Worm (Caenorhabditis elegans) whole organism, L4 larva: Measurements from ENCODE around the gene F45E4.5.
A peak's percentile ranks its signal among the peaks of the same experiment; 100 is the strongest.

Source experiments
- D1046.2 ChIP-seq: fragments of 200-800 bp; sonication (Bioruptor generic); IDR thresholded peaks from 2 replicates; pipeline ENCODE4 v1.3.6; 2022; ENCODE audit warnings: missing genetic modification characterization, missing compliant biosample characterization
- F37D6.2 ChIP-seq: sonication (generic microtip); optimal IDR thresholded peaks from 2 replicates; lab custom pipeline; 2016; ENCODE audit warnings: mild to moderate bottlenecking, missing genetic modification characterization, missing compliant biosample characterization
- T20F7.1 ChIP-seq: fragments of 200-800 bp; sonication (Bioruptor generic); optimal IDR thresholded peaks from 2 replicates; lab custom pipeline; 2018; ENCODE audit warnings: mild to moderate bottlenecking, missing genetic modification characterization, missing compliant biosample characterization
- T26A8.4 ChIP-seq: fragments of 200-800 bp; sonication (Bioruptor generic); IDR thresholded peaks from 2 replicates; pipeline ENCODE4 v1.3.6; 2022; ENCODE audit warnings: missing genetic modification characterization, missing compliant biosample characterization
- ZK546.5 ChIP-seq, 2 experiments: sonication (generic microtip); optimal IDR thresholded peaks; 2 replicates each; lab custom pipeline; 2017; ENCODE audit warnings: missing biosample characterization in 2 of 2, missing genetic modification characterization in 2 of 2
- aha-1 ChIP-seq: fragments of 150-350 bp; peaks from one replicate; lab custom pipeline; 2014; ENCODE audit warnings: missing biosample characterization, missing genetic modification characterization
- aly-2 ChIP-seq: sonication (generic microtip); optimal IDR thresholded peaks from 2 replicates; lab custom pipeline; 2018; ENCODE audit warnings: missing biosample characterization, missing genetic modification characterization
- ceh-32 ChIP-seq: sonication (generic microtip); optimal IDR thresholded peaks from 2 replicates; lab custom pipeline; 2016; ENCODE audit warnings: mild to moderate bottlenecking, missing genetic modification characterization, missing compliant biosample characterization; ENCODE audit not compliant: poor library complexity
- ceh-44 ChIP-seq: fragments of 200-800 bp; sonication (Bioruptor generic); IDR thresholded peaks from 2 replicates; pipeline ENCODE4 v1.3.6; 2022; ENCODE audit warnings: missing genetic modification reagents, missing genetic modification characterization, missing compliant biosample characterization
- ctbp-1 ChIP-seq: fragments of 200-800 bp; sonication (Bioruptor generic); IDR thresholded peaks from 2 replicates; pipeline ENCODE4 v1.3.6; 2022; ENCODE audit warnings: missing genetic modification reagents, missing genetic modification characterization, missing compliant biosample characterization
- dmd-8 ChIP-seq: fragments of 200-800 bp; sonication (Bioruptor generic); IDR thresholded peaks from 2 replicates; pipeline ENCODE4 v1.3.6; 2022; ENCODE audit warnings: missing genetic modification characterization, missing compliant biosample characterization
- dmd-9 ChIP-seq: fragments of 200-800 bp; sonication (Bioruptor generic); IDR thresholded peaks from 2 replicates; pipeline ENCODE4 v1.3.6; 2022; ENCODE audit warnings: missing genetic modification reagents, missing genetic modification characterization, missing compliant biosample characterization
- dpl-1 ChIP-seq: fragments of 150-350 bp; optimal IDR thresholded peaks from 2 replicates; lab custom pipeline; 2014; ENCODE audit warnings: missing biosample characterization, missing genetic modification reagents, missing genetic modification characterization
- duxl-1 ChIP-seq: sonication (generic microtip); optimal IDR thresholded peaks from 2 replicates; lab custom pipeline; 2016; ENCODE audit warnings: mild to moderate bottlenecking, missing genetic modification characterization, moderate library complexity, missing compliant biosample characterization; ENCODE audit not compliant: poor library complexity
- egl-27 ChIP-seq: sonication (generic microtip); optimal IDR thresholded peaks from 3 replicates; lab custom pipeline; 2017; ENCODE audit warnings: missing biosample characterization, missing genetic modification reagents, missing genetic modification characterization
- fkh-10 ChIP-seq: fragments of 150-350 bp; optimal IDR thresholded peaks from 2 replicates; lab custom pipeline; 2014; ENCODE audit warnings: missing biosample characterization, missing genetic modification reagents, missing genetic modification characterization
- hlh-11 ChIP-seq: fragments of 200-800 bp; sonication (Bioruptor generic); optimal IDR thresholded peaks from 2 replicates; lab custom pipeline; 2018; ENCODE audit warnings: mild to moderate bottlenecking, missing genetic modification characterization, missing compliant biosample characterization
- lin-1 ChIP-seq: fragments of 200-800 bp; sonication (Bioruptor generic); IDR thresholded peaks from 2 replicates; pipeline ENCODE4 v1.3.6; 2022; ENCODE audit warnings: missing genetic modification reagents, missing genetic modification characterization, missing compliant biosample characterization
- lin-38 ChIP-seq: fragments of 200-800 bp; sonication (Bioruptor generic); IDR thresholded peaks from 2 replicates; pipeline ENCODE4 v1.3.6; 2022; ENCODE audit warnings: missing genetic modification reagents, missing genetic modification characterization, missing compliant biosample characterization
- lsy-2 ChIP-seq, 2 experiments: fragments of 150-350 bp in 1 of 2; sonication (generic microtip) in 1 of 2; optimal IDR thresholded peaks; 2 replicates each; lab custom pipeline; 2014 to 2017; ENCODE audit warnings: missing biosample characterization in 2 of 2, missing genetic modification characterization in 2 of 2
- mdl-1 ChIP-seq, 2 experiments: fragments of 150-350 bp in 1 of 2; sonication (generic microtip) in 1 of 2; optimal IDR thresholded peaks; 2 replicates each; lab custom pipeline; 2014 to 2017; ENCODE audit warnings: missing biosample characterization in 2 of 2, missing genetic modification characterization in 2 of 2
- mep-1 ChIP-seq: fragments of 150-350 bp; sonication (generic microtip); optimal IDR thresholded peaks from 3 replicates; lab custom pipeline; 2014; ENCODE audit warnings: missing biosample characterization, missing genetic modification characterization
- mes-2 ChIP-seq: sonication (generic microtip); optimal IDR thresholded peaks from 2 replicates; lab custom pipeline; 2016; ENCODE audit warnings: missing genotype, mild to moderate bottlenecking, missing genetic modification characterization, missing compliant biosample characterization; ENCODE audit not compliant: poor library complexity, severe bottlenecking
- mxl-2 ChIP-seq: fragments of 200-800 bp; sonication (Bioruptor generic); conservative IDR thresholded peaks from 2 replicates; pipeline ENCODE4 v1.3.6; 2022; ENCODE audit warnings: missing genetic modification reagents, missing genetic modification characterization, missing compliant biosample characterization
- mxl-3 ChIP-seq: fragments of 200-800 bp; sonication (Bioruptor generic); optimal IDR thresholded peaks from 2 replicates; lab custom pipeline; 2018; ENCODE audit warnings: mild to moderate bottlenecking, missing genetic modification characterization, missing compliant biosample characterization
- nhr-102 ChIP-seq: sonication (generic microtip); optimal IDR thresholded peaks from 2 replicates; lab custom pipeline; 2016; ENCODE audit warnings: mild to moderate bottlenecking, missing genetic modification characterization, moderate library complexity, missing compliant biosample characterization
- nhr-11 ChIP-seq: fragments of 150-350 bp; optimal IDR thresholded peaks from 2 replicates; lab custom pipeline; 2014; ENCODE audit warnings: missing biosample characterization, missing genetic modification characterization
- nhr-111 ChIP-seq: fragments of 200-800 bp; sonication (Bioruptor generic); optimal IDR thresholded peaks from 2 replicates; lab custom pipeline; 2018; ENCODE audit warnings: mild to moderate bottlenecking, missing genetic modification characterization, missing compliant biosample characterization
- nhr-237 ChIP-seq: sonication (generic microtip); optimal IDR thresholded peaks from 2 replicates; lab custom pipeline; 2017; ENCODE audit warnings: missing biosample characterization, missing genetic modification characterization
- nhr-6 ChIP-seq: fragments of 150-350 bp; optimal IDR thresholded peaks from 2 replicates; lab custom pipeline; 2014; ENCODE audit warnings: missing biosample characterization, missing genetic modification characterization
- pha-4 ChIP-seq, 2 experiments: fragments of 150-350 bp in 1 of 2; fragments of 200-800 bp in 1 of 2; sonication (Bioruptor generic) in 1 of 2; IDR thresholded peaks in 1 of 2; optimal IDR thresholded peaks in 1 of 2; 2 replicates each; pipeline versions ENCODE4 v1.3.6 to Lab custom; 2014 to 2022; ENCODE audit warnings: missing genetic modification characterization in 2 of 2, missing genetic modification reagents in 2 of 2, missing biosample characterization in 1 of 2, missing compliant biosample characterization in 1 of 2
- php-3 ChIP-seq: fragments of 200-800 bp; sonication (Bioruptor generic); IDR thresholded peaks from 2 replicates; pipeline ENCODE4 v1.3.6; 2022; ENCODE audit warnings: missing genetic modification reagents, missing genetic modification characterization, missing compliant biosample characterization
- rbr-2 ChIP-seq: sonication (generic microtip); optimal IDR thresholded peaks from 2 replicates; lab custom pipeline; 2016; ENCODE audit warnings: missing genotype, missing genetic modification characterization, missing compliant biosample characterization
- sdz-12 ChIP-seq: fragments of 200-800 bp; sonication (Bioruptor generic); optimal IDR thresholded peaks from 2 replicates; lab custom pipeline; 2018; ENCODE audit warnings: mild to moderate bottlenecking, missing genetic modification characterization, missing compliant biosample characterization
- skn-1 ChIP-seq: fragments of 150-350 bp; optimal IDR thresholded peaks from 2 replicates; lab custom pipeline; 2014; ENCODE audit warnings: missing biosample characterization, missing genetic modification characterization
- unc-62 ChIP-seq, 3 experiments: fragments of 150-350 bp in 1 of 3; sonication (generic microtip); optimal IDR thresholded peaks in 2 of 3; peaks in 1 of 3; 1 replicate in 1 of 3; 2 replicates in 2 of 3; lab custom pipeline; 2014 to 2017; ENCODE audit warnings: missing biosample characterization in 3 of 3, missing genetic modification characterization in 3 of 3, missing genetic modification reagents in 3 of 3, missing genotype in 1 of 3
- ztf-7 ChIP-seq: fragments of 150-350 bp; optimal IDR thresholded peaks from 2 replicates; lab custom pipeline; 2014; ENCODE audit warnings: missing biosample characterization, missing genetic modification characterization

Gene F45E4.5

ce11 chrIV:7633020-7633419 lies 4.2 kb upstream of the F45E4.5 start, which contains the start of gene plp-1:
TSS of gene plp-1 (plus strand) at chrIV:7633360.
- TF ChIP-seq ztf-7 (tag; lab: Kevin White, UChicago): peak; percentile 91
- TF ChIP-seq nhr-237 (tag; lab: Kevin White, UChicago): no peak

DNA sequence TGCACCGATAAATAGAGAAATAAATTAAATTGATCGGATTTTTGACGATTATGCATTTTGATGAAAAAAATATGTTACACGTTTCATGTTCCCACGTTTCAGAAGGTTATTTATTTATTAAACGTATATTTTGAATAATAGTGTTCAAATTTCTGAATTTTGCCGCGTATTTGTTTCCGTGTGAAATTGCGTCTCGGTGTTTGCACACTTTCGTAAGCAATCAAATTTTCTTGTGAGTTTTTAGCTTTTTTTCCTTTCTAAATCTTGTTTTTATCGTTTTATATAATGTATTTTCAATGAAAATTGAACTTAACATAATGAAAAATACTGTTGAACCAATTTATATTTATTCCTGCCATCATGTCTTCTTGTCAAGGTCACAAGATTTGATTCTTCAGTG lies 3.7 kb upstream of the F45E4.5 start, which contains the start of gene F45E4.6:
Gene F45E4.6 (minus strand): TSS at position 14 of the 400 bp plus-strand sequence.
- TF ChIP-seq mes-2 (tag; lab: Kevin White, UChicago): peak; percentile 69
- TF ChIP-seq dpl-1 (GFP tag; lab: Kevin White, UChicago): peak; percentile 93
- peak; percentile 57 for TF ChIP-seq T20F7.1 (GFP tag; lab: Kevin White, UChicago)
- TF ChIP-seq lin-38 (GFP tag; lab: Robert Waterston, UW): 0 out of 2 replicates have a peak, but pooled peaks have one; percentile 23
- TF ChIP-seq nhr-102 (tag; lab: Kevin White, UChicago): no peak
- TF ChIP-seq nhr-11 (tag; lab: Kevin White, UChicago): no peak

- TF ChIP-seq D1046.2 (GFP tag; lab: Robert Waterston, UW) (no peak), lsy-2 (tag; optimal IDR thresholded peaks at IDR 0.05; lab: Kevin White, UChicago) (peak in 1 of 2 experiments; percentile 37), F37D6.2 (tag; lab: Kevin White, UChicago) (peak; percentile 10), unc-62 (GFP tag; optimal IDR thresholded peaks at IDR 0.05 in 1 of 2; lab: Kevin White, UChicago) (peak in 1 of 2 experiments; percentile 86), unc-62 (tag; optimal IDR thresholded peaks at IDR 0.05; lab: Kevin White, UChicago) (no peak), aly-2 (tag; lab: Kevin White, UChicago) (peak; percentile 35)
These were observed 5.0 kb downstream of the F45E4.5 start for ce11 chrIV:7623868-7624267.

- TF ChIP-seq unc-62 (GFP tag; optimal IDR thresholded peaks at IDR 0.05 in 1 of 2; lab: Kevin White, UChicago) (peak in 1 of 2 experiments; percentile 95), unc-62 (tag; optimal IDR thresholded peaks at IDR 0.05; lab: Kevin White, UChicago) (no peak), ceh-44 (GFP tag; lab: Robert Waterston, UW) (no peak)
These were observed 5.8 kb downstream of the F45E4.5 start for ce11 chrIV:7623078-7623477.

ce11 chrIV:7620450-7620849 lies 8.4 kb downstream of the F45E4.5 start:
- no peak for TF ChIP-seq php-3 (GFP tag; lab: Robert Waterston, UW)
- no peak for TF ChIP-seq ceh-32 (tag; lab: Kevin White, UChicago)
- no peak for TF ChIP-seq mdl-1 (tag; optimal IDR thresholded peaks at IDR 0.05; lab: Kevin White, UChicago)
- peak; percentile 7 for TF ChIP-seq aha-1 (tag; lab: Kevin White, UChicago)
- no peak for TF ChIP-seq skn-1
- TF ChIP-seq ZK546.5 (tag; optimal IDR thresholded peaks at IDR 0.05; lab: Kevin White, UChicago): no peak
- no peak for TF ChIP-seq dmd-9 (GFP tag; lab: Robert Waterston, UW)
- TF ChIP-seq mxl-2 (GFP tag; lab: Robert Waterston, UW): no peak
- TF ChIP-seq nhr-6 (tag; lab: Kevin White, UChicago): no peak
- TF ChIP-seq unc-62 (GFP tag; optimal IDR thresholded peaks at IDR 0.05 in 1 of 2; lab: Kevin White, UChicago): peak in 1 of 2 experiments; percentile 82
- TF ChIP-seq unc-62 (tag; optimal IDR thresholded peaks at IDR 0.05; lab: Kevin White, UChicago): no peak
- no peak for TF ChIP-seq ztf-7 (tag; lab: Kevin White, UChicago)
- no peak for TF ChIP-seq F37D6.2 (tag; lab: Kevin White, UChicago)
- TF ChIP-seq egl-27: no peak
- no peak for TF ChIP-seq mep-1
- TF ChIP-seq T20F7.1 (GFP tag; lab: Kevin White, UChicago): no peak
- TF ChIP-seq mxl-3 (GFP tag; lab: Kevin White, UChicago): no peak
- TF ChIP-seq sdz-12 (GFP tag; lab: Kevin White, UChicago): no peak
- no peak for TF ChIP-seq pha-4 (GFP tag; IDR thresholded peaks at IDR 0.05; lab: Robert Waterston, UW)
- no peak for TF ChIP-seq pha-4 (tag; optimal IDR thresholded peaks at IDR 0.05; lab: Kevin White, UChicago)
- TF ChIP-seq mes-2 (tag; lab: Kevin White, UChicago): peak; percentile 26
- TF ChIP-seq, all 104 proteins: peak for 3

DNA sequence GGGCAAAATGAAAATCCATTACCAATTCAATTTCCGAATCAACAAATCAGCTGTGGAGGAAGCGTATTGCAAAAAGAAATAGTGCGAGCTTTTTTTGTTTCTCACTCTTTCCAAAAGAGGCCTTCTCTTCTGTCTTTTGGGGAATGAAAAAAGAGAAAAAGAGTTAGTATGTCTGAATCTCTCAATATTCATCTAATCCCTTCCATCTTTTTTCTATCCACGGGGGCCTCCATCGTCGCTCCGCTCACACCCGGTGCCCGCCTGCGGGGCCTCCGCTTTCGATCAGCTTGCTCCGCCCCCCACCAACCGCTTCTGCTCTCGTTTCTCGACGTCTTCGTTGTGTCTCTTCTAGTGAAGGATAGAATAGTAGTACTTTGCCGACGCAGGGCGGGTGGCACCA lies 9.6 kb downstream of the F45E4.5 start:
- TF ChIP-seq unc-62 (GFP tag; optimal IDR thresholded peaks at IDR 0.05 in 1 of 2; lab: Kevin White, UChicago) (no peak), unc-62 (tag; optimal IDR thresholded peaks at IDR 0.05; lab: Kevin White, UChicago) (no peak), hlh-11 (tag; lab: Kevin White, UChicago) (peak; percentile 4), T26A8.4 (no peak), dmd-9 (GFP tag; lab: Robert Waterston, UW) (no peak), duxl-1 (no peak), lin-1 (GFP tag; lab: Robert Waterston, UW) (no peak), fkh-10 (GFP tag; lab: Kevin White, UChicago) (peak; percentile 25), nhr-111 (no peak), nhr-237 (tag; lab: Kevin White, UChicago) (no peak), rbr-2 (tag; lab: Kevin White, UChicago) (peak; percentile 36), ctbp-1 (GFP tag; lab: Robert Waterston, UW) (peak; percentile 47; the same call in 1 of the 2 replicates), mep-1 (peak; percentile 3), dmd-8 (GFP tag; lab: Robert Waterston, UW) (0 out of 2 replicates have a peak, but pooled peaks have one; percentile 36), ceh-32 (tag; lab: Kevin White, UChicago) (no peak), sdz-12 (GFP tag; lab: Kevin White, UChicago) (no peak)
